Worm (Caenorhabditis elegans): ENCODE data around the gene C33G3.5.

The C33G3.5 gene

DNA sequence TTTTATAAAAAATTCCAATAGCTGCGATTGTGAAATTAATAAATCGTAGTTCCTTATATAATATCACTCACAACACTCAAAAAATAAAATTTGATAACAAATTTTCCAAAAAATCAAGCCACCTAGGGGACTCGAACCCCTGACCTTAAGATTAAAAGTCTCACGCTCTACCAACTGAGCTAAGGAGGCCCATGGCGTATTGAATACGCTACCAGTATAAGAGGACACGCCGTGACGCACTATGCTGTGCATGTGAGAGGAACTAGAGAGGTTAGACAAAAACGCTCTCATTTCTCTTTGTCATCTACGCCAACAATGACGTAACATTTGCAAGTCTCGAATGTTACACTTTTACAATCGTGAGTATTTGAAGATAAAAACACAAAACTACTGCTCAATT, 14.6 kb downstream of the C33G3.5 start (continued):
- TF ChIP-seq lir-3 (tag; optimal IDR thresholded peaks at IDR 0.05; ENCODE audit: poor library complexity) (peak; percentile 83), nhr-11 (tag; optimal IDR thresholded peaks at IDR 0.05) (peak; percentile 44), ceh-82 (tag; optimal IDR thresholded peaks at IDR 0.05) (peak; percentile 62 to 83 (median 81)), fkh-10 (GFP tag; optimal IDR thresholded peaks at IDR 0.05) (peak; percentile 74), dsc-1 (tag; optimal IDR thresholded peaks at IDR 0.05) (peak; percentile 94), mep-1 (tag; optimal IDR thresholded peaks at IDR 0.05) (peak; percentile 90), hlh-17 (GFP tag; optimal IDR thresholded peaks at IDR 0.05; ENCODE audit: borderline replicate concordance) (no peak), sox-4 (tag; optimal IDR thresholded peaks at IDR 0.05) (peak; percentile 28), mef-2 (tag; optimal IDR thresholded peaks at IDR 0.05) (no peak), fkh-8 (tag; optimal IDR thresholded peaks at IDR 0.05) (peak; percentile 82), ztf-4 (tag; optimal IDR thresholded peaks at IDR 0.05) (peak; percentile 82), sptf-1 (tag; optimal IDR thresholded peaks at IDR 0.05) (no peak), alr-1 (tag; optimal IDR thresholded peaks at IDR 0.05; ENCODE audit: borderline replicate concordance) (no peak), lin-14 (GFP tag; optimal IDR thresholded peaks at IDR 0.05) (peak; percentile 91), nhr-71 (tag; optimal IDR thresholded peaks at IDR 0.05) (peak; percentile 94), aly-2 (tag; optimal IDR thresholded peaks at IDR 0.05) (peak; percentile 82), ces-1 (GFP tag; optimal IDR thresholded peaks at IDR 0.05) (no peak), grh-1 (GFP tag; IDR thresholded peaks at IDR 0.05) (peak; percentile 42; the same call in 1 of the 2 replicates), snpc-4 (tag; optimal IDR thresholded peaks at IDR 0.05) (peak; percentile 87), irx-1 (tag; optimal IDR thresholded peaks at IDR 0.05) (peak; percentile 82), rnt-1 (tag; optimal IDR thresholded peaks at IDR 0.05) (peak; percentile 92), unc-62 (GFP tag; optimal IDR thresholded peaks at IDR 0.05) (no peak), C34B4.2 (tag; optimal IDR thresholded peaks at IDR 0.05) (no peak), zip-4 (GFP tag; optimal IDR thresholded peaks at IDR 0.05) (peak; percentile 55), nhr-77 (tag; optimal IDR thresholded peaks at IDR 0.05) (peak; percentile 80), ama-1 (optimal IDR thresholded peaks at IDR 0.05) (peak; percentile 78), xbp-1 (tag; optimal IDR thresholded peaks at IDR 0.05) (peak; percentile 88), unc-130 (tag; optimal IDR thresholded peaks at IDR 0.05) (peak; percentile 93), lin-13 (GFP tag; optimal IDR thresholded peaks at IDR 0.05) (peak; percentile 76), mdl-1 (tag; optimal IDR thresholded peaks at IDR 0.05) (peak in 1 of 2 experiments; percentile 90), jun-1 (tag; optimal IDR thresholded peaks at IDR 0.05) (peak; percentile 74), ztf-11 (tag; optimal IDR thresholded peaks at IDR 0.05) (peak in 1 of 2 experiments; percentile 29), unc-86 (tag; optimal IDR thresholded peaks at IDR 0.05) (peak; percentile 75), mab-9 (GFP tag; IDR thresholded peaks at IDR 0.05) (0 out of 2 replicates have a peak, but pooled peaks have one; percentile 44), ceh-8 (GFP tag; optimal IDR thresholded peaks at IDR 0.05) (peak; percentile 83), zag-1 (tag; optimal IDR thresholded peaks at IDR 0.05) (peak; percentile 64), egl-27 (tag; optimal IDR thresholded peaks at IDR 0.05) (peak; percentile 33 to 56), vab-15 (tag; optimal IDR thresholded peaks at IDR 0.05) (peak; percentile 35), skn-1 (tag; optimal IDR thresholded peaks at IDR 0.05) (peak; percentile 62), C16A3.4 (tag; optimal IDR thresholded peaks at IDR 0.05) (peak; percentile 91), sup-37 (GFP tag; optimal IDR thresholded peaks at IDR 0.05) (peak; percentile 75), fkh-4 (tag; optimal IDR thresholded peaks at IDR 0.05; ENCODE audit: borderline replicate concordance) (no peak), unc-98 (GFP tag; IDR thresholded peaks at IDR 0.05) (peak; percentile 63), tlp-1 (tag; optimal IDR thresholded peaks at IDR 0.05) (no peak), lin-35 (GFP tag; optimal IDR thresholded peaks at IDR 0.05) (peak; percentile 64 to 83), ceh-63 (GFP tag; optimal IDR thresholded peaks at IDR 0.05) (no peak), elt-2 (tag; optimal IDR thresholded peaks at IDR 0.05) (peak; percentile 76), lin-15B (tag; optimal IDR thresholded peaks at IDR 0.05) (no peak), Y116A8C.19 (tag; optimal IDR thresholded peaks at IDR 0.05; ENCODE audit: borderline replicate concordance) (no peak), pax-3 (tag; optimal IDR thresholded peaks at IDR 0.05) (peak; percentile 66)

Data from whole organism, L1 larva.